Worm (Caenorhabditis elegans) whole organism, midembryonic: ENCODE results near the gene str-163.

Experiments used
- T22C8.4 ChIP-seq: fragments of 200-800 bp; sonication (Bioruptor generic); IDR thresholded peaks from 2 replicates; pipeline ENCODE4 v1.3.6; 2022; ENCODE audit warnings: missing genetic modification characterization, missing compliant biosample characterization
- flt-1 ChIP-seq: fragments of 200-800 bp; sonication (Bioruptor generic); IDR thresholded peaks from 2 replicates; pipeline ENCODE4 v1.3.6; 2022; ENCODE audit warnings: missing genetic modification characterization, missing compliant biosample characterization
- klf-2 ChIP-seq: fragments of 200-800 bp; sonication (Bioruptor generic); conservative IDR thresholded peaks from 2 replicates; pipeline ENCODE4 v1.3.6; 2022; ENCODE audit warnings: missing genetic modification reagents, missing genetic modification characterization, missing compliant biosample characterization
- med-1 ChIP-seq: sonication (generic microtip); optimal IDR thresholded peaks from 2 replicates; lab custom pipeline; 2017; ENCODE audit warnings: missing genetic modification characterization, mild to moderate bottlenecking, missing compliant biosample characterization, antibody characterized with exemption, missing genetic modification reagents; ENCODE audit not compliant: insufficient read depth
- ref-1 ChIP-seq: fragments of 200-800 bp; sonication (Bioruptor generic); conservative IDR thresholded peaks from 2 replicates; pipeline ENCODE4 v1.3.6; 2022; ENCODE audit warnings: missing genetic modification reagents, missing genetic modification characterization, missing compliant biosample characterization
- tab-1 ChIP-seq: fragments of 200-800 bp; sonication (Bioruptor generic); IDR thresholded peaks from 2 replicates; pipeline ENCODE4 v1.3.6; 2022; ENCODE audit warnings: missing genetic modification characterization, missing compliant biosample characterization
- ztf-23 ChIP-seq: fragments of 200-800 bp; sonication (Bioruptor generic); IDR thresholded peaks from 2 replicates; pipeline ENCODE4 v1.3.6; 2022; ENCODE audit warnings: missing genetic modification reagents, missing genetic modification characterization, missing compliant biosample characterization
- ztf-29 ChIP-seq: fragments of 200-800 bp; sonication (Bioruptor generic); IDR thresholded peaks from 2 replicates; pipeline ENCODE4 v1.3.6; 2022; ENCODE audit warnings: missing genetic modification reagents, missing genetic modification characterization, missing compliant biosample characterization

DNA sequence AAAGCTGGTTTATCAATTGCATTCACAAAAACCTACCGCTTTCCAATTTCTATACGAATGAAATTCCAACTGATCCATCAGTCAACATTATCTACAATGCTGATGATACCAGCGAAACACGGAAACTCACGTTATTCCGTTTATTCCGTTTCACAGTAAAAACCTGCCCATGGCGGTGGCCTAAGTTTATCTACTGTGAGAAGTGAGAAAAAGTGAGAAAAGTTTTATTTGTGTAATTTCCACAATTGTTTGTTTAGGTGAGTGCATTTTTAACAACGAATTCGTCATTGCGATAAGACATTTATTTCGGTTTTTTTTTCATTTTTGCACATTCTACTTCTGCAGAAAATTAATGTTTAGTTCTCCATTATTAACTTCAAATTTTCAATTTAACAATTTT lies 23.9 kb upstream of the str-163 start, which contains the start of gene Y9C9A.8:
- TF ChIP-seq ztf-23 (GFP tag; lab: Robert Waterston, UW) (no peak), flt-1 (GFP tag; lab: Robert Waterston, UW) (no peak), ztf-29 (GFP tag; lab: Robert Waterston, UW) (no peak), med-1 (GFP tag; lab: Kevin White, UChicago) (no peak), ref-1 (GFP tag; lab: Robert Waterston, UW) (no peak), T22C8.4 (no peak), tab-1 (GFP tag; lab: Robert Waterston, UW) (no peak), klf-2 (GFP tag; lab: Robert Waterston, UW) (no peak)
